Fruit fly (Drosophila melanogaster): ENCODE results near the gene CG15046.

The CG15046 gene

dm6 chrX:18523146-18523812 lies 33.9 kb upstream of the CG15046 start:
- TF ChIP-seq GATAd (GFP tag; optimal IDR thresholded peaks at IDR 0.05) (no peak), tai (GFP tag; optimal IDR thresholded peaks at IDR 0.05) (no peak), fru (GFP tag; optimal IDR thresholded peaks at IDR 0.05) (no peak), Hr78 (GFP tag; optimal IDR thresholded peaks at IDR 0.05) (no peak), N (GFP tag; optimal IDR thresholded peaks at IDR 0.05) (no peak), dsf (GFP tag; optimal IDR thresholded peaks at IDR 0.05; ENCODE audit: borderline replicate concordance) (no peak), h (GFP tag; optimal IDR thresholded peaks at IDR 0.05) (no peak), OdsH (GFP tag; optimal IDR thresholded peaks at IDR 0.05) (no peak), psq (GFP tag; optimal IDR thresholded peaks at IDR 0.05) (no peak)

- TF ChIP-seq ey (GFP tag; optimal IDR thresholded peaks at IDR 0.05) (peak; percentile 33), CG32264 (GFP tag; optimal IDR thresholded peaks at IDR 0.05) (no peak), foxo (GFP tag; optimal IDR thresholded peaks at IDR 0.05) (peak in 1 of 2 experiments; percentile 2), GATAd (GFP tag; optimal IDR thresholded peaks at IDR 0.05) (no peak), br (GFP tag; optimal IDR thresholded peaks at IDR 0.05) (no peak)
Measured at dm6 chrX:18522395-18523104, 33.1 kb upstream of the CG15046 start, which contains the start of gene CG6481. Gene CG6481, minus strand, starts transcription at chrX:18522445.

dm6 chrX:18520360-18520759 lies 30.9 kb upstream of the CG15046 start:
- TF ChIP-seq sage (GFP tag; optimal IDR thresholded peaks at IDR 0.05) (no peak), GATAd (GFP tag; optimal IDR thresholded peaks at IDR 0.05) (no peak), HLH106 (tag; optimal IDR thresholded peaks at IDR 0.05) (no peak), sv (GFP tag; optimal IDR thresholded peaks at IDR 0.05) (no peak), Myc (optimal IDR thresholded peaks at IDR 0.05) (peak; percentile 66), Dif (GFP tag; optimal IDR thresholded peaks at IDR 0.05; ENCODE audit: partially characterized antibody) (peak; percentile 32), N (GFP tag; optimal IDR thresholded peaks at IDR 0.05) (peak; percentile 59)

dm6 chrX:18517415-18517814 lies 28.0 kb upstream of the CG15046 start:
- no peak for TF ChIP-seq CG9705 (GFP tag; optimal IDR thresholded peaks at IDR 0.05)
- TF ChIP-seq sv (GFP tag; optimal IDR thresholded peaks at IDR 0.05) = no peak
- no peak for TF ChIP-seq dmrt93B (GFP tag; optimal IDR thresholded peaks at IDR 0.05)
- TF ChIP-seq N (GFP tag; optimal IDR thresholded peaks at IDR 0.05) = no peak

dm6 chrX:18515988-18516541 lies 26.6 kb upstream of the CG15046 start:
- no peak for TF ChIP-seq HLH106 (tag; optimal IDR thresholded peaks at IDR 0.05)
- peak; percentile 87 for TF ChIP-seq Myc (optimal IDR thresholded peaks at IDR 0.05)
- TF ChIP-seq br (GFP tag; optimal IDR thresholded peaks at IDR 0.05) = no peak
- TF ChIP-seq psq (GFP tag; optimal IDR thresholded peaks at IDR 0.05) = peak; percentile 53
- TF ChIP-seq woc (GFP tag; optimal IDR thresholded peaks at IDR 0.05) = peak; percentile 82
- TF ChIP-seq Rel (GFP tag; optimal IDR thresholded peaks at IDR 0.05) = no peak
- no peak for TF ChIP-seq Rel (tag; optimal IDR thresholded peaks at IDR 0.05)
- TF ChIP-seq Jra (GFP tag; optimal IDR thresholded peaks at IDR 0.05) = no peak
- no peak for TF ChIP-seq h (GFP tag; optimal IDR thresholded peaks at IDR 0.05)

dm6 chrX:18515205-18515921 lies 25.9 kb upstream of the CG15046 start, which contains the start of the genes Bx and HisRS:
Gene Bx, plus strand, starts transcription at chrX:18515428.
Gene HisRS, plus strand, starts transcription at chrX:18515428.
- TF ChIP-seq Myc (optimal IDR thresholded peaks at IDR 0.05) (peak; percentile 60), br (GFP tag; optimal IDR thresholded peaks at IDR 0.05) (no peak)

- no peak for TF ChIP-seq lola (GFP tag; optimal IDR thresholded peaks at IDR 0.05)
Measured at dm6 chrX:18514767-18515166, 25.3 kb upstream of the CG15046 start, which contains the start of gene CG6470. Gene CG6470, minus strand, starts transcription at chrX:18514867.

All from whole organism, wandering third instar larva.